Worm (Caenorhabditis elegans) whole organism, L4 larva: ENCODE data around the gene clec-264.

ENCODE experiments used
- F37D6.2 ChIP-seq: sonication (generic microtip); optimal IDR thresholded peaks from 2 replicates; lab custom pipeline; 2016; ENCODE audit warnings: mild to moderate bottlenecking, missing genetic modification characterization, missing compliant biosample characterization
- F44E2.7 ChIP-seq: fragments of 200-800 bp; sonication (Bioruptor generic); IDR thresholded peaks from 2 replicates; pipeline ENCODE4 v2.1.2; 2022; ENCODE audit warnings: missing genetic modification characterization, missing compliant biosample characterization
- R02D3.7 ChIP-seq: fragments of 150-350 bp; sonication (generic microtip); optimal IDR thresholded peaks from 3 replicates; lab custom pipeline; 2014; ENCODE audit warnings: missing biosample characterization, missing genetic modification characterization
- Y105C5A.15 ChIP-seq: fragments of 200-800 bp; sonication (Bioruptor generic); IDR thresholded peaks from 2 replicates; pipeline ENCODE4 v1.3.6; 2022; ENCODE audit warnings: missing genetic modification characterization, missing compliant biosample characterization
- Y5F2A.4 ChIP-seq: fragments of 200-800 bp; sonication (Bioruptor generic); optimal IDR thresholded peaks from 2 replicates; lab custom pipeline; 2018; ENCODE audit warnings: mild to moderate bottlenecking, missing genetic modification characterization, missing compliant biosample characterization
- Y75B8A.6 ChIP-seq: fragments of 200-800 bp; sonication (Bioruptor generic); IDR thresholded peaks from 2 replicates; pipeline ENCODE4 v1.3.6; 2022; ENCODE audit warnings: missing genetic modification reagents, missing genetic modification characterization, missing compliant biosample characterization
- aha-1 ChIP-seq: fragments of 150-350 bp; peaks from one replicate; lab custom pipeline; 2014; ENCODE audit warnings: missing biosample characterization, missing genetic modification characterization
- aly-2 ChIP-seq: sonication (generic microtip); optimal IDR thresholded peaks from 2 replicates; lab custom pipeline; 2018; ENCODE audit warnings: missing biosample characterization, missing genetic modification characterization
- ama-1 ChIP-seq: fragments of 150-350 bp; optimal IDR thresholded peaks from 2 replicates; lab custom pipeline; 2014; ENCODE audit warnings: inconsistent platforms, mixed read lengths
- ceh-32 ChIP-seq: sonication (generic microtip); optimal IDR thresholded peaks from 2 replicates; lab custom pipeline; 2016; ENCODE audit warnings: mild to moderate bottlenecking, missing genetic modification characterization, missing compliant biosample characterization; ENCODE audit not compliant: poor library complexity
- ceh-44 ChIP-seq: fragments of 200-800 bp; sonication (Bioruptor generic); IDR thresholded peaks from 2 replicates; pipeline ENCODE4 v1.3.6; 2022; ENCODE audit warnings: missing genetic modification reagents, missing genetic modification characterization, missing compliant biosample characterization
- ceh-62 ChIP-seq: sonication (generic microtip); optimal IDR thresholded peaks from 2 replicates; lab custom pipeline; 2017; ENCODE audit warnings: missing biosample characterization, missing genetic modification characterization
- daf-12 ChIP-seq: fragments of 150-350 bp; optimal IDR thresholded peaks from 2 replicates; lab custom pipeline; 2014; ENCODE audit warnings: missing biosample characterization, missing genetic modification reagents, missing genetic modification characterization
- daf-16 ChIP-seq, 3 experiments: sonication (generic microtip); optimal IDR thresholded peaks; 2 replicates each; lab custom pipeline; 2016 to 2017; ENCODE audit warnings: missing genetic modification characterization in 3 of 3, missing genetic modification reagents in 3 of 3, mild to moderate bottlenecking in 2 of 3, missing compliant biosample characterization in 2 of 3, missing biosample characterization in 1 of 3, moderate library complexity in 1 of 3
- daf-8 ChIP-seq: fragments of 200-800 bp; sonication (Bioruptor generic); IDR thresholded peaks from 2 replicates; pipeline ENCODE4 v1.3.6; 2022; ENCODE audit warnings: missing genetic modification characterization, missing compliant biosample characterization
- dmd-9 ChIP-seq: fragments of 200-800 bp; sonication (Bioruptor generic); IDR thresholded peaks from 2 replicates; pipeline ENCODE4 v1.3.6; 2022; ENCODE audit warnings: missing genetic modification reagents, missing genetic modification characterization, missing compliant biosample characterization
- fkh-10 ChIP-seq: fragments of 150-350 bp; optimal IDR thresholded peaks from 2 replicates; lab custom pipeline; 2014; ENCODE audit warnings: missing biosample characterization, missing genetic modification reagents, missing genetic modification characterization
- gei-8 ChIP-seq: fragments of 200-800 bp; sonication (Bioruptor generic); optimal IDR thresholded peaks from 2 replicates; lab custom pipeline; 2018; ENCODE audit warnings: mild to moderate bottlenecking, missing genetic modification characterization, missing compliant biosample characterization
- hlh-11 ChIP-seq: fragments of 200-800 bp; sonication (Bioruptor generic); optimal IDR thresholded peaks from 2 replicates; lab custom pipeline; 2018; ENCODE audit warnings: mild to moderate bottlenecking, missing genetic modification characterization, missing compliant biosample characterization
- hmg-1.1 ChIP-seq: fragments of 200-800 bp; sonication (Bioruptor generic); IDR thresholded peaks from 2 replicates; pipeline ENCODE4 v1.3.6; 2022; ENCODE audit warnings: missing genetic modification reagents, missing genetic modification characterization, missing compliant biosample characterization
- lim-7 ChIP-seq: fragments of 200-800 bp; sonication (Bioruptor generic); IDR thresholded peaks from 2 replicates; pipeline ENCODE4 v1.3.6; 2022; ENCODE audit warnings: missing genetic modification characterization, missing compliant biosample characterization
- lin-38 ChIP-seq: fragments of 200-800 bp; sonication (Bioruptor generic); IDR thresholded peaks from 2 replicates; pipeline ENCODE4 v1.3.6; 2022; ENCODE audit warnings: missing genetic modification reagents, missing genetic modification characterization, missing compliant biosample characterization
- lin-39 ChIP-seq: fragments of 150-350 bp; optimal IDR thresholded peaks from 2 replicates; lab custom pipeline; 2014; ENCODE audit warnings: missing biosample characterization, missing genetic modification reagents, missing genetic modification characterization
- lir-3 ChIP-seq: sonication (generic microtip); optimal IDR thresholded peaks from 2 replicates; lab custom pipeline; 2016; ENCODE audit warnings: mild to moderate bottlenecking, missing genetic modification characterization, missing compliant biosample characterization
- madf-5 ChIP-seq, 2 experiments: fragments of 200-800 bp; sonication (Bioruptor generic); IDR thresholded peaks; 2 replicates each; pipeline ENCODE4 v1.3.6; 2022; ENCODE audit warnings: missing compliant biosample characterization in 2 of 2, missing genetic modification characterization in 2 of 2
- mdl-1 ChIP-seq, 2 experiments: fragments of 150-350 bp in 1 of 2; sonication (generic microtip) in 1 of 2; optimal IDR thresholded peaks; 2 replicates each; lab custom pipeline; 2014 to 2017; ENCODE audit warnings: missing biosample characterization in 2 of 2, missing genetic modification characterization in 2 of 2
- mxl-2 ChIP-seq: fragments of 200-800 bp; sonication (Bioruptor generic); conservative IDR thresholded peaks from 2 replicates; pipeline ENCODE4 v1.3.6; 2022; ENCODE audit warnings: missing genetic modification reagents, missing genetic modification characterization, missing compliant biosample characterization
- mxl-3 ChIP-seq: fragments of 200-800 bp; sonication (Bioruptor generic); optimal IDR thresholded peaks from 2 replicates; lab custom pipeline; 2018; ENCODE audit warnings: mild to moderate bottlenecking, missing genetic modification characterization, missing compliant biosample characterization
- nhr-111 ChIP-seq: fragments of 200-800 bp; sonication (Bioruptor generic); optimal IDR thresholded peaks from 2 replicates; lab custom pipeline; 2018; ENCODE audit warnings: mild to moderate bottlenecking, missing genetic modification characterization, missing compliant biosample characterization
- nhr-28 ChIP-seq: fragments of 150-350 bp; optimal IDR thresholded peaks from 2 replicates; lab custom pipeline; 2014; ENCODE audit warnings: missing biosample characterization, missing genetic modification characterization
- nhr-41 ChIP-seq: fragments of 200-800 bp; sonication (Bioruptor generic); IDR thresholded peaks from 2 replicates; pipeline ENCODE4 v1.3.6; 2022; ENCODE audit warnings: missing genetic modification reagents, missing genetic modification characterization, missing compliant biosample characterization
- rbr-2 ChIP-seq: sonication (generic microtip); optimal IDR thresholded peaks from 2 replicates; lab custom pipeline; 2016; ENCODE audit warnings: missing genotype, missing genetic modification characterization, missing compliant biosample characterization
- saeg-2 ChIP-seq: fragments of 200-800 bp; sonication (Bioruptor generic); IDR thresholded peaks from 2 replicates; pipeline ENCODE4 v1.3.6; 2022; ENCODE audit warnings: missing genetic modification reagents, missing genetic modification characterization, missing compliant biosample characterization
- set-16 ChIP-seq: fragments of 200-800 bp; sonication (Bioruptor generic); IDR thresholded peaks from 2 replicates; pipeline ENCODE4 v1.3.6; 2022; ENCODE audit warnings: missing genetic modification reagents, missing genetic modification characterization, missing compliant biosample characterization
- skn-1 ChIP-seq: fragments of 150-350 bp; optimal IDR thresholded peaks from 2 replicates; lab custom pipeline; 2014; ENCODE audit warnings: missing biosample characterization, missing genetic modification characterization
- snpc-4 ChIP-seq: fragments of 150-350 bp; optimal IDR thresholded peaks from 2 replicates; lab custom pipeline; 2014; ENCODE audit warnings: missing biosample characterization, missing genetic modification characterization
- tra-1 ChIP-seq: fragments of 200-800 bp; sonication (Bioruptor generic); IDR thresholded peaks from 2 replicates; pipeline ENCODE4 v1.3.6; 2022; ENCODE audit warnings: missing genetic modification reagents, missing genetic modification characterization, missing compliant biosample characterization
- unc-130 ChIP-seq: sonication (generic microtip); optimal IDR thresholded peaks from 2 replicates; lab custom pipeline; 2016; ENCODE audit warnings: missing genetic modification reagents, missing genetic modification characterization, missing compliant biosample characterization
- unc-62 ChIP-seq, 3 experiments: fragments of 150-350 bp in 1 of 3; sonication (generic microtip); optimal IDR thresholded peaks in 2 of 3; peaks in 1 of 3; 1 replicate in 1 of 3; 2 replicates in 2 of 3; lab custom pipeline; 2014 to 2017; ENCODE audit warnings: missing biosample characterization in 3 of 3, missing genetic modification characterization in 3 of 3, missing genetic modification reagents in 3 of 3, missing genotype in 1 of 3
- zag-1 ChIP-seq: fragments of 150-350 bp; optimal IDR thresholded peaks from 2 replicates; lab custom pipeline; 2014; ENCODE audit warnings: missing biosample characterization, missing genetic modification characterization
- zfp-3 ChIP-seq: fragments of 200-800 bp; sonication (Bioruptor generic); conservative IDR thresholded peaks from 2 replicates; pipeline ENCODE4 v1.3.6; 2022; ENCODE audit warnings: missing genetic modification reagents, missing genetic modification characterization, missing compliant biosample characterization
- ztf-11 ChIP-seq: fragments of 150-350 bp; optimal IDR thresholded peaks from 2 replicates; lab custom pipeline; 2014; ENCODE audit warnings: missing biosample characterization, missing genetic modification characterization
- ztf-7 ChIP-seq: fragments of 150-350 bp; optimal IDR thresholded peaks from 2 replicates; lab custom pipeline; 2014; ENCODE audit warnings: missing biosample characterization, missing genetic modification characterization

Gene clec-264

DNA sequence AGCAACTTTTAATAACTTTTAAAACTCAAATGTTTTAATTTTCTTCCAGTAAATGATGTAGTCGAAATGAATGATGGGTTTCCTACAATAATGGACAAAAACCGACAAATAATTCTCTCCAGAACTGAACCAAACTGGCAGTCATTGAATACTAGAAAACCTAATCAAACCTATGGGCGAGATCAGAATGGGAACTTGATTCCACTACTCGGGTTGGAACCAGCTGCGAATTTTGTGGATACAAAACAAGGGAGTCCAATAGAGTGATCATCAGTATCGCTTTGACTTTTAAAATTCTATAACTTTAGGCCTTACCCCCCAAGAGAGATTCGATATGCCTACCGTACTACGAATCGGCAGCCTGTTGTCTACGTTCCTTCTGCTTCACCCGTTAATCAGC is 23.9 kb downstream of the clec-264 start:
- no peak for TF ChIP-seq zfp-3 (GFP tag; lab: Robert Waterston, UW)
- no peak for TF ChIP-seq zag-1 (tag; lab: Kevin White, UChicago)
- no peak for TF ChIP-seq dmd-9 (GFP tag; lab: Robert Waterston, UW)
- no peak for TF ChIP-seq ama-1
- no peak for TF ChIP-seq Y5F2A.4 (GFP tag; lab: Kevin White, UChicago)
- TF ChIP-seq aha-1 (tag; lab: Kevin White, UChicago) = peak; percentile 73
- TF ChIP-seq unc-62 (GFP tag; optimal IDR thresholded peaks at IDR 0.05 in 1 of 2; lab: Kevin White, UChicago) = peak in 1 of 2 experiments; percentile 81
- TF ChIP-seq unc-62 (tag; optimal IDR thresholded peaks at IDR 0.05; lab: Kevin White, UChicago) = no peak

DNA sequence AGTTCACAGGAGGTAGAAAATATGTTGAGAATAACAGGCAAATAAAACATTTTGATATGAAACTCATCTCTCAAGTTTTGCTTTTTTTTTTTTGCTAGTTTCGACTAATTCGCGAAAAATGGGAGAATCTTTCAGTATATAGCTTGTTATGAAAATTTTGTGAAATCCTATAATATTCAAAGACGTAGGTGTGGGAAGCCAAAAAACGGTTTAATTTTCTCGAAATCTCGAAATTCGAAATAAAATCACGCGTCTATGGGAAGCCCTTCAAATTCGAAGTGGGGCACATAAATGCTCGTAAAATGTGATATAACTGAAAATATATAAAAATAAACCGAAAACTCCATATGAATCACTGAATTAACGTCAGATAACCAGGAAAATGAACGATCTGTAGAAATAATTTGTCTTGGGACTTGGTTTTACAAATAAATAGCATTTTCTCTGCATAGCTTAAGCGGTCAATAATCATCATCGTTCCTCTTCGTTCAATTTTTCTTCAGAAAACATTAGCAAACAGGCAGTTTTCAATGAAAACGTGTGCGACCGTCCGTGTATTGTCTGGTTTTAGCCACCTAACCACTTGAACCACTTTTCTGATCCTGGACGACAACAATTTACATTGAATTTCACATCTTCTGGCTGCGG is 25.4 kb downstream of the clec-264 start, which contains the start of the genes gcy-22 and grl-14:
TSS of gene gcy-22 (minus strand) at position 101 of the 648 bp plus-strand sequence.
TSS of gene grl-14 (plus strand) at position 598 of the 648 bp plus-strand sequence.
- TF ChIP-seq daf-16 (GFP tag; optimal IDR thresholded peaks at IDR 0.05; lab: Kevin White, UChicago) (no peak), daf-16 (tag; optimal IDR thresholded peaks at IDR 0.05; lab: Kevin White, UChicago) (no peak), nhr-111 (GFP tag; lab: Kevin White, UChicago) (no peak), Y105C5A.15 (no peak)
- TF ChIP-seq, all 104 proteins: peak for 0

DNA sequence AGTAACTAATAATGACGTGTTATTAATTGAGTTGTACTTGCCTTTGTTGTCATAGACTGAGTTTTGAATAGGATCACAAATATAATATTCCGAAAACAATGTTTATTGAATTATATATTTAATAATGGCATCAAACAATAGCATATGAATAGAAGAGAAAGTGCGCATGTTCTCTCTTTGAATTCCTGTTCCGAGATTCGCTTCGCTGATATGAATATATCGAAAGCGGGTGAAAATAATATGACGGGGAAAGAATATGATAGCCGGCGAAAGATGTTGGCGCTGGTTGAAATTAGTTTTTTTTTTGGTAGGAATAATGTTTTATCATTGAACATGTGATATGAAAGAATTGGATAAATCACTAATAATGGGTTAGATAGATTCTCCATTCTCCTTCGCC is 30.5 kb downstream of the clec-264 start, which contains the start of gene T03D8.6:
TSS of gene T03D8.6 (minus strand) at position 298 of the 400 bp plus-strand sequence.
- TF ChIP-seq nhr-28 (tag; lab: Kevin White, UChicago) (peak; percentile 17), snpc-4 (tag; lab: Kevin White, UChicago) (no peak)

DNA sequence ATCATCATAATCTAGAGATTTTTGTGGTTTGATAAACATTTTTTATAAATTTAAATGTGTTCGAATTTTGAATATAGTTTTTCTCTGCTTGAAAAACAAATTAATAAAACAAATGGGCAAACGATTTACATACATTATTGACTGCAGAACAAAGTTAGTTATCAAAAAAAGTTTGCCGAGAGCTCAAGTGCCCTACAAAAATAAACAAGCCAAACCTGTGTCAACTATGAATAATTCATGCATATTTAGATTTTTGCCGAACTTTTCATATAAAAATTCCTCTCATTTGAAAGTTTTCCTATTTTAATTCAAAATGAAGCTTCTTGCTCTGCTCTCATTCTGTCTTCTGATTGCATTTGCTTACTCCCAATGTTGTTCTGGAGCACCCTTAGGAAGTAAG is 34.7 kb downstream of the clec-264 start, which contains the start of gene sshk-1:
TSS of gene sshk-1 (plus strand) at position 301 of the 400 bp plus-strand sequence.
- TF ChIP-seq mdl-1 (tag; optimal IDR thresholded peaks at IDR 0.05; lab: Kevin White, UChicago) = no peak
- TF ChIP-seq hmg-1.1 (GFP tag; lab: Robert Waterston, UW) = no peak
- no peak for TF ChIP-seq aly-2 (tag; lab: Kevin White, UChicago)
- TF ChIP-seq R02D3.7 (tag; lab: Kevin White, UChicago) = no peak
- no peak for TF ChIP-seq lir-3 (tag; lab: Kevin White, UChicago)
- TF ChIP-seq ceh-44 (GFP tag; lab: Robert Waterston, UW) = no peak
- TF ChIP-seq mxl-3 = no peak
- no peak for TF ChIP-seq ceh-62 (tag; lab: Kevin White, UChicago)
- no peak for TF ChIP-seq Y75B8A.6 (GFP tag; lab: Robert Waterston, UW)
- no peak for TF ChIP-seq lin-39
- no peak for TF ChIP-seq ztf-11 (tag; lab: Kevin White, UChicago)
- no peak for TF ChIP-seq ztf-7 (tag; lab: Kevin White, UChicago)
- TF ChIP-seq skn-1 = no peak
- no peak for TF ChIP-seq tra-1 (GFP tag; lab: Robert Waterston, UW)
- no peak for TF ChIP-seq daf-8 (GFP tag; lab: Robert Waterston, UW)
- TF ChIP-seq zag-1 (tag; lab: Kevin White, UChicago) = no peak
- no peak for TF ChIP-seq lin-38 (GFP tag; lab: Robert Waterston, UW)
- TF ChIP-seq Y105C5A.15 = no peak
- TF ChIP-seq, all 104 proteins: peak for 0

DNA sequence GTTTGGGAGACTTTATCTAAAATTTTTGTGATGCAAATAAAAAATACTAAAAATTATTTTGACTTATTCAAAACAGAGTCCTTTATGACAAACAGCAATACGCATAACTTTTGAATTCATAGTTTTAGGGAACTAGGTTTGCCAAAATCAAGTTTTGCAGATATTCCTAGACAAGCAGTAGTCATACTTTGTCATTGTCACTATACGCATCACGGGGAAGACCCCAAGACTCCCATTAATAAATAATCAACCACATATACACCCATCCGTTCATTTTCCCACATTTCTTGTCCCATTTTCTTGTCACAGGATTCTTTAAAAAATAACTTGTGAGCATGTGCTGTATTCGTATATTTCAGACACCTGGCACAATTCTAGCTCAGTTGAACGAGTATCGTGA is 36.1 kb downstream of the clec-264 start, which contains the start of gene Y44A6D.7:
TSS of gene Y44A6D.7 (plus strand) at position 301 of the 400 bp plus-strand sequence.
- TF ChIP-seq rbr-2 = no peak
- TF ChIP-seq F37D6.2 (tag; lab: Kevin White, UChicago) = no peak
- TF ChIP-seq fkh-10 (GFP tag; lab: Kevin White, UChicago) = no peak
- no peak for TF ChIP-seq daf-12 (tag; lab: Kevin White, UChicago)
- no peak for TF ChIP-seq mxl-2 (GFP tag; lab: Robert Waterston, UW)
- TF ChIP-seq ztf-7 (tag; lab: Kevin White, UChicago) = no peak
- TF ChIP-seq saeg-2 (GFP tag; lab: Robert Waterston, UW) = no peak
- TF ChIP-seq gei-8 (GFP tag; lab: Kevin White, UChicago) = no peak
- no peak for TF ChIP-seq hlh-11 (tag; lab: Kevin White, UChicago)
- no peak for TF ChIP-seq lim-7
- TF ChIP-seq madf-5 (GFP tag; IDR thresholded peaks at IDR 0.05; lab: Robert Waterston, UW) = no peak
- no peak for TF ChIP-seq ceh-32 (tag; lab: Kevin White, UChicago)
- no peak for TF ChIP-seq F44E2.7
- TF ChIP-seq mdl-1 (tag; optimal IDR thresholded peaks at IDR 0.05; lab: Kevin White, UChicago) = no peak
- TF ChIP-seq set-16 = no peak
- TF ChIP-seq nhr-41 (GFP tag; lab: Robert Waterston, UW) = no peak
- no peak for TF ChIP-seq unc-130 (GFP tag; lab: Kevin White, UChicago)
- no peak for TF ChIP-seq daf-16 (GFP tag; optimal IDR thresholded peaks at IDR 0.05; lab: Kevin White, UChicago)
- no peak for TF ChIP-seq daf-16 (tag; optimal IDR thresholded peaks at IDR 0.05; lab: Kevin White, UChicago)
